Comparison of ENCODE assay signal across 4 fruit fly cellular contexts in genomic region chr3L:11091943-11092609, dm6.
A peak's percentile ranks its signal among the peaks of the same experiment; 100 is the strongest.
TF ChIP-seq lines count a peak whose summit lies in the region.

No protein-coding gene starts in this region.

TF ChIP-seq in whole organism, adult, 20 proteins besides CTCF, POLR2A, EP300 and RAD21 (continued from another document):
- TF ChIP-seq CG14711 (tag; optimal IDR thresholded peaks at IDR 0.05; lab: Kevin White, UChicago) (peak; percentile 54), kay (GFP tag; lab: Kevin White, UChicago; ENCODE audit: borderline replicate concordance) (peak; percentile 6)

TF ChIP-seq in whole organism, embryonic, 481 proteins besides CTCF, POLR2A, EP300 and RAD21 (continued from another document and continues in another):
- TF ChIP-seq CG18619 (GFP tag; optimal IDR thresholded peaks at IDR 0.05; lab: Kevin White, UChicago), result peak; percentile 22
- peak; percentile 7; the same call in 1 of the 2 replicates for TF ChIP-seq CG14441 (GFP tag; IDR thresholded peaks at IDR 0.05; lab: Robert Waterston, UW)
- TF ChIP-seq kah (GFP tag; optimal IDR thresholded peaks at IDR 0.05; lab: Kevin White, UChicago), result no peak
- TF ChIP-seq CG4404 (GFP tag; IDR thresholded peaks at IDR 0.05; lab: Robert Waterston, UW), result 0 out of 2 replicates have a peak, but pooled peaks have one; percentile 24
- peak; percentile 4 for TF ChIP-seq CG17912 (GFP tag; optimal IDR thresholded peaks at IDR 0.05; lab: Kevin White, UChicago)
- TF ChIP-seq CG1792 (GFP tag; optimal IDR thresholded peaks at IDR 0.05; lab: Kevin White, UChicago), result peak; percentile 36
- peak; percentile 14 for TF ChIP-seq CG6654 (GFP tag; optimal IDR thresholded peaks at IDR 0.05; lab: Kevin White, UChicago)
- peak; percentile 59 for TF ChIP-seq Hmr (GFP tag; optimal IDR thresholded peaks at IDR 0.05; lab: Kevin White, UChicago)
- no peak for TF ChIP-seq CG7987 (GFP tag; optimal IDR thresholded peaks at IDR 0.05; lab: Kevin White, UChicago)
- peak in 1 of 2 experiments; percentile 66 for TF ChIP-seq Hr51 (GFP tag; optimal IDR thresholded peaks at IDR 0.05; lab: Kevin White, UChicago)
- no peak for TF ChIP-seq Blimp-1 (GFP tag; optimal IDR thresholded peaks at IDR 0.05; lab: Kevin White, UChicago)
- no peak for TF ChIP-seq gce (GFP tag; IDR thresholded peaks at IDR 0.05; lab: Robert Waterston, UW)
- TF ChIP-seq CG30431 (GFP tag; optimal IDR thresholded peaks at IDR 0.05; lab: Kevin White, UChicago), result no peak
- peak; percentile 26 for TF ChIP-seq CG6254 (GFP tag; optimal IDR thresholded peaks at IDR 0.05; lab: Kevin White, UChicago)
- TF ChIP-seq hth (optimal IDR thresholded peaks at IDR 0.05; lab: Kevin White, UChicago), result no peak
- TF ChIP-seq jing (GFP tag; optimal IDR thresholded peaks at IDR 0.05; lab: Kevin White, UChicago), result no peak
- no peak for TF ChIP-seq CG4707 (GFP tag; optimal IDR thresholded peaks at IDR 0.05; lab: Kevin White, UChicago)
- TF ChIP-seq CG11398 (GFP tag; optimal IDR thresholded peaks at IDR 0.05; lab: Kevin White, UChicago), result no peak
- TF ChIP-seq CG30403 (GFP tag; optimal IDR thresholded peaks at IDR 0.05; lab: Kevin White, UChicago), result peak; percentile 53
- TF ChIP-seq CG14710 (tag; optimal IDR thresholded peaks at IDR 0.05; lab: Kevin White, UChicago), result peak; percentile 18
- TF ChIP-seq prd (optimal IDR thresholded peaks at IDR 0.05; lab: Kevin White, UChicago), result no peak
- peak; percentile 52 for TF ChIP-seq prd (GFP tag; IDR thresholded peaks at IDR 0.05; lab: Robert Waterston, UW)
- no peak for TF ChIP-seq D19B (GFP tag; optimal IDR thresholded peaks at IDR 0.05; lab: Kevin White, UChicago)
- peak; percentile 66; the same call in 2 of the 3 replicates for TF ChIP-seq zfh1 (GFP tag; IDR thresholded peaks at IDR 0.05; lab: Robert Waterston, UW)
- TF ChIP-seq salm (tag; optimal IDR thresholded peaks at IDR 0.05; lab: Kevin White, UChicago), result no peak
- TF ChIP-seq CG3163 (GFP tag; optimal IDR thresholded peaks at IDR 0.05; lab: Kevin White, UChicago), result peak; percentile 43
- TF ChIP-seq bigmax (GFP tag; optimal IDR thresholded peaks at IDR 0.05; lab: Kevin White, UChicago), result no peak
- peak; percentile 48 for TF ChIP-seq lbe (GFP tag; optimal IDR thresholded peaks at IDR 0.05; lab: Kevin White, UChicago)
- 0 out of 3 replicates have a peak, but pooled peaks have one; percentile 30 for TF ChIP-seq CG16813 (GFP tag; IDR thresholded peaks at IDR 0.05; lab: Robert Waterston, UW; ENCODE audit: partially characterized antibody)
- no peak for TF ChIP-seq tap (tag; optimal IDR thresholded peaks at IDR 0.05; lab: Kevin White, UChicago)
- no peak for TF ChIP-seq dimm (GFP tag; IDR thresholded peaks at IDR 0.05; lab: Robert Waterston, UW)
- TF ChIP-seq CG32532 (GFP tag; IDR thresholded peaks at IDR 0.05; lab: Robert Waterston, UW), result 0 out of 2 replicates have a peak, but pooled peaks have one; percentile 43
- TF ChIP-seq gfzf (GFP tag; optimal IDR thresholded peaks at IDR 0.05; lab: Kevin White, UChicago), result peak; percentile 21
- peak; percentile 57 for TF ChIP-seq Hsf (GFP tag; optimal IDR thresholded peaks at IDR 0.05; lab: Kevin White, UChicago)
- TF ChIP-seq CG31365 (tag; optimal IDR thresholded peaks at IDR 0.05; lab: Kevin White, UChicago), result no peak
- no peak for TF ChIP-seq al (GFP tag; IDR thresholded peaks at IDR 0.05; lab: Robert Waterston, UW)
- TF ChIP-seq Meics (GFP tag; optimal IDR thresholded peaks at IDR 0.05; lab: Kevin White, UChicago), result peak; percentile 41
- no peak for TF ChIP-seq cad (GFP tag; optimal IDR thresholded peaks at IDR 0.05; lab: Kevin White, UChicago)
- TF ChIP-seq CG10267 (tag; optimal IDR thresholded peaks at IDR 0.05; lab: Kevin White, UChicago), result peak; percentile 94
- peak; percentile 67; the same call in 2 of the 3 replicates for TF ChIP-seq CG11456 (GFP tag; IDR thresholded peaks at IDR 0.05; lab: Robert Waterston, UW)
- no peak for TF ChIP-seq Gsc (GFP tag; IDR thresholded peaks at IDR 0.05; lab: Robert Waterston, UW)
- TF ChIP-seq Lim3 (GFP tag; IDR thresholded peaks at IDR 0.05; lab: Robert Waterston, UW), result no peak
- peak; percentile 47 for TF ChIP-seq CG9727 (GFP tag; optimal IDR thresholded peaks at IDR 0.05; lab: Kevin White, UChicago)

TF ChIP-seq in whole organism, prepupa, 60 proteins besides CTCF, POLR2A, EP300 and RAD21 (continued from another document):
- TF ChIP-seq spab (GFP tag; optimal IDR thresholded peaks at IDR 0.05; lab: Kevin White, UChicago) (peak; percentile 35), Eip93F (GFP tag; optimal IDR thresholded peaks at IDR 0.05; lab: Kevin White, UChicago) (no peak), achi (GFP tag; optimal IDR thresholded peaks at IDR 0.05; lab: Kevin White, UChicago) (peak; percentile 54), CG8632 (GFP tag; optimal IDR thresholded peaks at IDR 0.05; lab: Kevin White, UChicago) (peak; percentile 53), fd85E (GFP tag; optimal IDR thresholded peaks at IDR 0.05; lab: Kevin White, UChicago) (peak; percentile 40), cyc (GFP tag; optimal IDR thresholded peaks at IDR 0.05; lab: Kevin White, UChicago) (peak; percentile 73), Eip75B (GFP tag; optimal IDR thresholded peaks at IDR 0.05; lab: Kevin White, UChicago) (peak; percentile 58), dac (GFP tag; optimal IDR thresholded peaks at IDR 0.05; lab: Kevin White, UChicago) (no peak), lz (GFP tag; optimal IDR thresholded peaks at IDR 0.05; lab: Kevin White, UChicago) (peak; percentile 75), CG16779 (tag; optimal IDR thresholded peaks at IDR 0.05; lab: Kevin White, UChicago) (peak; percentile 19), CG11902 (GFP tag; optimal IDR thresholded peaks at IDR 0.05; lab: Kevin White, UChicago) (peak; percentile 28), CG10631 (GFP tag; optimal IDR thresholded peaks at IDR 0.05; lab: Kevin White, UChicago) (peak; percentile 67), vri (GFP tag; optimal IDR thresholded peaks at IDR 0.05; lab: Kevin White, UChicago) (peak; percentile 95), dsx (GFP tag; optimal IDR thresholded peaks at IDR 0.05; lab: Kevin White, UChicago; ENCODE audit: poor library complexity, severe bottlenecking) (no peak), CG1621 (tag; optimal IDR thresholded peaks at IDR 0.05; lab: Kevin White, UChicago) (peak; percentile 21), CG31627 (GFP tag; optimal IDR thresholded peaks at IDR 0.05; lab: Kevin White, UChicago) (peak; percentile 73), CG7368 (GFP tag; optimal IDR thresholded peaks at IDR 0.05; lab: Kevin White, UChicago) (peak; percentile 54), Ets96B (tag; optimal IDR thresholded peaks at IDR 0.05; lab: Kevin White, UChicago) (no peak), CG32006 (GFP tag; optimal IDR thresholded peaks at IDR 0.05; lab: Kevin White, UChicago) (peak; percentile 37), eg (GFP tag; IDR thresholded peaks at IDR 0.05; lab: Robert Waterston, UW) (peak; percentile 51; the same call in 1 of the 3 replicates), Gug (GFP tag; IDR thresholded peaks at IDR 0.05; lab: Robert Waterston, UW) (peak; percentile 23; the same call in 1 of the 2 replicates), Hr38 (GFP tag; optimal IDR thresholded peaks at IDR 0.05; lab: Kevin White, UChicago) (no peak), Ets21C (GFP tag; optimal IDR thresholded peaks at IDR 0.05; lab: Kevin White, UChicago) (peak; percentile 42), CG3032 (tag; optimal IDR thresholded peaks at IDR 0.05; lab: Kevin White, UChicago) (peak; percentile 41), Eip78C (GFP tag; lab: Kevin White, UChicago) (peak; percentile 84), CG10669 (GFP tag; optimal IDR thresholded peaks at IDR 0.05; lab: Kevin White, UChicago) (peak; percentile 33), Sox14 (GFP tag; optimal IDR thresholded peaks at IDR 0.05; lab: Kevin White, UChicago) (peak; percentile 70), Hr39 (GFP tag; optimal IDR thresholded peaks at IDR 0.05; lab: Kevin White, UChicago) (peak; percentile 59), CG3919 (GFP tag; optimal IDR thresholded peaks at IDR 0.05; lab: Kevin White, UChicago) (peak; percentile 79), fkh (GFP tag; optimal IDR thresholded peaks at IDR 0.05; lab: Kevin White, UChicago) (peak; percentile 42), CG8319 (GFP tag; optimal IDR thresholded peaks at IDR 0.05; lab: Kevin White, UChicago) (peak; percentile 59), svp (GFP tag; lab: Kevin White, UChicago) (peak; percentile 73), CG4318 (GFP tag; optimal IDR thresholded peaks at IDR 0.05; lab: Kevin White, UChicago) (no peak), Met (GFP tag; optimal IDR thresholded peaks at IDR 0.05; lab: Kevin White, UChicago) (peak; percentile 71), CG6854 (GFP tag; optimal IDR thresholded peaks at IDR 0.05; lab: Kevin White, UChicago) (peak; percentile 18), CG11762 (GFP tag; optimal IDR thresholded peaks at IDR 0.05; lab: Kevin White, UChicago; ENCODE audit: insufficient read depth) (peak; percentile 21), CG34406 (GFP tag; optimal IDR thresholded peaks at IDR 0.05; lab: Kevin White, UChicago) (peak; percentile 21), pdm3 (GFP tag; optimal IDR thresholded peaks at IDR 0.05; lab: Kevin White, UChicago) (peak; percentile 66), OdsH (GFP tag; optimal IDR thresholded peaks at IDR 0.05; lab: Kevin White, UChicago) (peak; percentile 67), CG9139 (GFP tag; optimal IDR thresholded peaks at IDR 0.05; lab: Kevin White, UChicago) (peak; percentile 48), Hr4 (GFP tag; optimal IDR thresholded peaks at IDR 0.05; lab: Kevin White, UChicago) (peak; percentile 7), CG6792 (GFP tag; optimal IDR thresholded peaks at IDR 0.05; lab: Kevin White, UChicago) (peak; percentile 56)

TF ChIP-seq in whole organism, wandering third instar larva, 38 proteins besides CTCF, POLR2A, EP300 and RAD21 (continued from another document):
- TF ChIP-seq br (GFP tag; optimal IDR thresholded peaks at IDR 0.05; lab: Kevin White, UChicago) (peak; percentile 78), OdsH (GFP tag; optimal IDR thresholded peaks at IDR 0.05; lab: Kevin White, UChicago) (peak; percentile 74), psq (GFP tag; optimal IDR thresholded peaks at IDR 0.05; lab: Kevin White, UChicago) (peak; percentile 95), rgr (GFP tag; optimal IDR thresholded peaks at IDR 0.05; lab: Kevin White, UChicago) (peak; percentile 90), brk (GFP tag; optimal IDR thresholded peaks at IDR 0.05; lab: Kevin White, UChicago) (peak; percentile 68), ey (GFP tag; optimal IDR thresholded peaks at IDR 0.05; lab: Kevin White, UChicago) (peak; percentile 61), woc (GFP tag; optimal IDR thresholded peaks at IDR 0.05; lab: Kevin White, UChicago) (peak; percentile 64)
